Fruit fly (Drosophila melanogaster) Kc167 (cell line): ENCODE results near the gene Acbp3.

Experiments
- h ChIP-seq: fragments of >200 bp; optimal IDR thresholded peaks from 3 replicates; lab custom pipeline; 2018; ENCODE audit warnings: missing external identifiers
- ttk ChIP-seq: sonication (Bioruptor generic); optimal IDR thresholded peaks from 2 replicates; lab custom pipeline; 2017; ENCODE audit warnings: missing external identifiers

DNA sequence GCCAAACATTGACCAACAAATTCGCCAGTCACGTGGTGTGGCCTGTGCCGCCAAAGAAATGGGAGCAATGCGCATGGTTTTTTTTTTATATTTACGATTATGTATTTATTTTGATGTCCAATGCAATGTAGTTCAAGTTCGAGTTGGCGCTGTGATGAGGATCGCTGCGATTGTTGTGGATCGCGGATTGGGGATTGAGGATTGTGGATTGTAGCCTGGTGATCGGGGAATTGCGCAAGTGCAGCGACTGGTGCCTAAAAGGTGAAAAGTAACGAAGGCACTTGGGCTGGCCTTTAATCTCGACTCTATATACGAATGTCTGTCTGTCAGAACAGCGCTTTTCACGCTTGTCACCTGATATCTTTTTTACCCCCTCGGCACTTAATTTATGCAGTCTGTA is 26.2 kb upstream of the Acbp3 start:
- TF ChIP-seq ttk (lab: Kevin White, UChicago) (no peak), h (lab: Kevin White, UChicago) (no peak)
